Worm (Caenorhabditis elegans) whole organism, mixed stage, embryonic: ENCODE measurements around the gene Y54F10AM.6.

Experiments
- ces-1 ChIP-seq: fragments of 150-350 bp; optimal IDR thresholded peaks from 2 replicates; lab custom pipeline; 2014; ENCODE audit warnings: missing biosample characterization, missing genetic modification reagents, missing genetic modification characterization
- elt-3 ChIP-seq: fragments of 150-350 bp; optimal IDR thresholded peaks from 2 replicates; lab custom pipeline; 2014; ENCODE audit warnings: missing biosample characterization, missing genetic modification characterization
- lin-13 ChIP-seq: fragments of 150-350 bp; optimal IDR thresholded peaks from 2 replicates; lab custom pipeline; 2014; ENCODE audit warnings: missing biosample characterization, missing genetic modification characterization
- nhr-12 ChIP-seq: fragments of 150-350 bp; optimal IDR thresholded peaks from 2 replicates; lab custom pipeline; 2014; ENCODE audit warnings: missing biosample characterization, missing genetic modification characterization
- nhr-2 ChIP-seq: fragments of 150-350 bp; optimal IDR thresholded peaks from 2 replicates; lab custom pipeline; 2014; ENCODE audit warnings: missing biosample characterization, missing genetic modification characterization
- nhr-237 ChIP-seq: fragments of 150-350 bp; optimal IDR thresholded peaks from 2 replicates; lab custom pipeline; 2014; ENCODE audit warnings: missing biosample characterization, missing genetic modification characterization
- nhr-28 ChIP-seq: fragments of 150-350 bp; optimal IDR thresholded peaks from 2 replicates; lab custom pipeline; 2014; ENCODE audit warnings: missing biosample characterization, missing genetic modification characterization
- nhr-76 ChIP-seq: sonication (generic microtip); optimal IDR thresholded peaks from 2 replicates; lab custom pipeline; 2017; ENCODE audit warnings: missing biosample characterization, missing genetic modification characterization
- pha-4 ChIP-seq: fragments of 150-350 bp; optimal IDR thresholded peaks from 2 replicates; lab custom pipeline; 2018; ENCODE audit warnings: missing biosample characterization, missing genetic modification reagents, missing genetic modification characterization
- snpc-4 ChIP-seq: fragments of 150-350 bp; optimal IDR thresholded peaks from 2 replicates; lab custom pipeline; 2014; ENCODE audit warnings: missing biosample characterization, missing genetic modification characterization
- sptf-1 ChIP-seq: sonication (generic microtip); optimal IDR thresholded peaks from 2 replicates; lab custom pipeline; 2017; ENCODE audit warnings: mild to moderate bottlenecking, missing genetic modification characterization, moderate library complexity, missing compliant biosample characterization
- unc-62 ChIP-seq: fragments of 150-350 bp; optimal IDR thresholded peaks from 2 replicates; lab custom pipeline; 2014; ENCODE audit warnings: missing biosample characterization, missing genetic modification reagents, missing genetic modification characterization
- ztf-11 ChIP-seq: fragments of 150-350 bp; optimal IDR thresholded peaks from 2 replicates; lab custom pipeline; 2014; ENCODE audit warnings: missing biosample characterization, missing genetic modification characterization

DNA sequence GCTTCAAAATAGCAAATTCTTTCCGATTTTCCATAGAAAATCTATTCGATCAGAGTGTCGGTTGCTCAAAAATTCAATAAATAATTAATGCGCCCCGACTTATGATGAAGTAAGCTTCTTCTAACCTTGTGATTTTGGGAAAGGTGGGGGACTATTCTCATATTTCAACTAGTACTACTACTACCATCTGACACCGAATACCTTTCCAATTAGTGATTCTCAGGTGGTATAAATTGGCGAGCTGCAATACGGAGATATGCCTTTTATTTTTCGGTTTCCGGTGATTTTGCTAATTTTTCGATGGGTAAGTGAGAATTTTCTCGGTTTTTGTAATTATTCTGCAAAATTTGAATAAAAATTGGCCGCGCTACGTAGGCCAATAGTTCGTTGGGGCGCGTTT lies 52.8 kb downstream of the Y54F10AM.6 start, which contains the start of gene nhr-239:
- no peak for TF ChIP-seq snpc-4 (tag; lab: Kevin White, UChicago)
- no peak for TF ChIP-seq nhr-237
- no peak for TF ChIP-seq nhr-2 (tag; lab: Kevin White, UChicago)
- no peak for TF ChIP-seq nhr-76 (tag; lab: Kevin White, UChicago)
- no peak for TF ChIP-seq ces-1
- TF ChIP-seq nhr-12 = no peak
- TF ChIP-seq elt-3 (tag; lab: Kevin White, UChicago) = no peak
- TF ChIP-seq unc-62 = no peak
- no peak for TF ChIP-seq pha-4 (tag; lab: Kevin White, UChicago)
- TF ChIP-seq nhr-28 = no peak
- TF ChIP-seq lin-13 (tag; lab: Kevin White, UChicago) = no peak
- TF ChIP-seq ztf-11 (tag; lab: Kevin White, UChicago) = no peak
- no peak for TF ChIP-seq sptf-1 (tag; lab: Kevin White, UChicago)
